Fruit fly (Drosophila melanogaster) whole organism, embryonic: ENCODE results near the gene CG5013.

ENCODE experiments used
- Ada2b ChIP-seq: fragments of 200-800 bp; sonication (Bioruptor generic); IDR thresholded peaks from 2 replicates; pipeline ENCODE4 v1.3.6; 2022; ENCODE audit warnings: missing biosample characterization, missing genetic modification characterization
- CG10209 ChIP-seq: fragments of 200-800 bp; sonication (Bioruptor generic); optimal IDR thresholded peaks from 3 replicates; lab custom pipeline; 2017; ENCODE audit warnings: missing biosample characterization, mild to moderate bottlenecking, missing genetic modification characterization, missing genetic modification reagents
- CG10431 ChIP-seq: fragments of 200-800 bp; sonication (Bioruptor generic); optimal IDR thresholded peaks from 3 replicates; lab custom pipeline; 2018; ENCODE audit warnings: missing biosample characterization, mild to moderate bottlenecking, missing genetic modification characterization
- CG12219 ChIP-seq: fragments of 200-800 bp; sonication (Bioruptor generic); optimal IDR thresholded peaks from 3 replicates; lab custom pipeline; 2018; ENCODE audit warnings: missing biosample characterization, mild to moderate bottlenecking, missing genetic modification characterization
- CG12942 ChIP-seq: fragments of 200-800 bp; sonication (Bioruptor generic); optimal IDR thresholded peaks from 3 replicates; lab custom pipeline; 2016; ENCODE audit warnings: missing biosample characterization, missing genetic modification characterization
- CG13296 ChIP-seq: fragments of 200-800 bp; sonication (Bioruptor generic); optimal IDR thresholded peaks from 3 replicates; lab custom pipeline; 2018; ENCODE audit warnings: missing biosample characterization, mild to moderate bottlenecking, missing genetic modification characterization
- CG13424 ChIP-seq: fragments of 200-800 bp; sonication (Bioruptor generic); optimal IDR thresholded peaks from 2 replicates; lab custom pipeline; 2019; ENCODE audit warnings: missing biosample characterization, mild to moderate bottlenecking, missing genetic modification characterization, moderate library complexity
- CG14710 ChIP-seq: fragments of 200-800 bp; sonication (Bioruptor generic); optimal IDR thresholded peaks from 3 replicates; lab custom pipeline; 2019; ENCODE audit warnings: missing biosample characterization, mild to moderate bottlenecking, missing genetic modification characterization, moderate library complexity
- CG15269 ChIP-seq: fragments of 200-800 bp; sonication (Bioruptor generic); optimal IDR thresholded peaks from 2 replicates; lab custom pipeline; 2018; ENCODE audit warnings: missing biosample characterization, mild to moderate bottlenecking, missing genetic modification characterization, moderate library complexity
- CG15479 ChIP-seq: fragments of 200-800 bp; sonication (Bioruptor generic); optimal IDR thresholded peaks from 3 replicates; lab custom pipeline; 2019; ENCODE audit warnings: missing biosample characterization, mild to moderate bottlenecking, missing genetic modification characterization, moderate library complexity
- CG17385 ChIP-seq: fragments of 200-800 bp; sonication (Bioruptor generic); optimal IDR thresholded peaks from 3 replicates; lab custom pipeline; 2018; ENCODE audit warnings: missing biosample characterization, mild to moderate bottlenecking, missing genetic modification characterization
- CG17612 ChIP-seq: fragments of 200-800 bp; sonication (Bioruptor generic); IDR thresholded peaks from 2 replicates; pipeline ENCODE4 v1.3.6; 2022; ENCODE audit warnings: missing biosample characterization, missing genetic modification characterization
- CG17912 ChIP-seq: fragments of 200-800 bp; sonication (Bioruptor generic); optimal IDR thresholded peaks from 2 replicates; lab custom pipeline; 2018; ENCODE audit warnings: missing biosample characterization, mild to moderate bottlenecking, missing genetic modification characterization
- CG32532 ChIP-seq: fragments of 200-800 bp; sonication (Bioruptor generic); IDR thresholded peaks from 2 replicates; pipeline ENCODE4 v1.3.6; 2022; ENCODE audit warnings: missing biosample characterization, missing genetic modification characterization
- CG34376 ChIP-seq: fragments of 200-800 bp; sonication (Bioruptor generic); optimal IDR thresholded peaks from 2 replicates; lab custom pipeline; 2018; ENCODE audit warnings: missing biosample characterization, mild to moderate bottlenecking, missing genetic modification characterization
- CG3995 ChIP-seq: fragments of 200-800 bp; sonication (Bioruptor generic); optimal IDR thresholded peaks from 3 replicates; lab custom pipeline; 2016; ENCODE audit warnings: missing biosample characterization, missing genetic modification characterization
- CG4360 ChIP-seq: fragments of 200-800 bp; sonication (Bioruptor generic); IDR thresholded peaks from 2 replicates; pipeline ENCODE4 v1.3.6; 2022; ENCODE audit warnings: missing biosample characterization, missing genetic modification characterization
- CG4617 ChIP-seq: fragments of 200-800 bp; sonication (Bioruptor generic); optimal IDR thresholded peaks from 3 replicates; lab custom pipeline; 2016; ENCODE audit warnings: missing biosample characterization, missing genetic modification characterization, borderline replicate concordance
- CG7357 ChIP-seq: fragments of 200-800 bp; sonication (Bioruptor generic); IDR thresholded peaks from 3 replicates; pipeline ENCODE4 v1.3.6; 2022; ENCODE audit warnings: missing biosample characterization, missing genetic modification characterization
- CG7786 ChIP-seq: fragments of 200-800 bp; sonication (Bioruptor generic); optimal IDR thresholded peaks from 2 replicates; lab custom pipeline; 2016; ENCODE audit warnings: missing biosample characterization, missing genetic modification characterization
- CG7839 ChIP-seq: fragments of 200-800 bp; sonication (Bioruptor generic); optimal IDR thresholded peaks from 3 replicates; lab custom pipeline; 2018; ENCODE audit warnings: missing biosample characterization, mild to moderate bottlenecking, missing genetic modification characterization, moderate library complexity
- CG8290 ChIP-seq, 3 experiments: fragments of 200-800 bp; sonication (Bioruptor generic); optimal IDR thresholded peaks; 2 replicates each; lab custom pipeline; 2016 to 2019; ENCODE audit warnings: missing biosample characterization in 3 of 3, missing genetic modification characterization in 3 of 3, mild to moderate bottlenecking in 2 of 3, moderate library complexity in 1 of 3
- Camta ChIP-seq: fragments of 200-800 bp; sonication (Bioruptor generic); optimal IDR thresholded peaks from 2 replicates; lab custom pipeline; 2016; ENCODE audit warnings: missing biosample characterization, missing genetic modification characterization
- Dad ChIP-seq: fragments of 200-800 bp; sonication (Bioruptor generic); optimal IDR thresholded peaks from 3 replicates; lab custom pipeline; 2016; ENCODE audit warnings: missing biosample characterization, missing genetic modification characterization
- E2f2 ChIP-seq: fragments of 200-800 bp; sonication (Bioruptor generic); IDR thresholded peaks from 2 replicates; pipeline ENCODE4 v1.3.6; 2022; ENCODE audit warnings: missing biosample characterization, missing genetic modification characterization
- HLHmδ ChIP-seq: fragments of 200-800 bp; sonication (Bioruptor generic); optimal IDR thresholded peaks from 2 replicates; lab custom pipeline; 2018; ENCODE audit warnings: missing biosample characterization, mild to moderate bottlenecking, missing genetic modification characterization, moderate library complexity
- Hey ChIP-seq: fragments of 200-800 bp; sonication (Bioruptor generic); optimal IDR thresholded peaks from 3 replicates; lab custom pipeline; 2018; ENCODE audit warnings: missing biosample characterization, mild to moderate bottlenecking, missing genetic modification characterization
- Hmr ChIP-seq: fragments of 200-800 bp; sonication (Bioruptor generic); optimal IDR thresholded peaks from 3 replicates; lab custom pipeline; 2017; ENCODE audit warnings: mild to moderate bottlenecking, missing biosample characterization, missing genetic modification reagents, missing genetic modification characterization
- Hr78 ChIP-seq, 2 experiments: fragments of 200-800 bp in 1 of 2; fragments of >200 bp in 1 of 2; sonication (Bioruptor generic) in 1 of 2; optimal IDR thresholded peaks; 2 replicates each; lab custom pipeline; 2017 to 2019; ENCODE audit warnings: missing biosample characterization in 2 of 2, missing genetic modification characterization in 2 of 2, mild to moderate bottlenecking in 1 of 2, moderate library complexity in 1 of 2
- Meics ChIP-seq: fragments of 200-800 bp; sonication (Bioruptor generic); optimal IDR thresholded peaks from 2 replicates; lab custom pipeline; 2017; ENCODE audit warnings: missing biosample characterization, mild to moderate bottlenecking, missing genetic modification characterization
- NfI ChIP-seq: fragments of 200-800 bp; sonication (Bioruptor generic); optimal IDR thresholded peaks from 3 replicates; lab custom pipeline; 2018; ENCODE audit warnings: missing biosample characterization, mild to moderate bottlenecking, missing genetic modification characterization, moderate library complexity
- Oli ChIP-seq: fragments of 200-800 bp; sonication (Bioruptor generic); optimal IDR thresholded peaks from 2 replicates; lab custom pipeline; 2018; ENCODE audit warnings: missing biosample characterization, mild to moderate bottlenecking, missing genetic modification characterization, moderate library complexity
- PHDP ChIP-seq: fragments of 200-800 bp; sonication (Bioruptor generic); optimal IDR thresholded peaks from 3 replicates; lab custom pipeline; 2018; ENCODE audit warnings: missing biosample characterization, mild to moderate bottlenecking, missing genetic modification characterization, moderate library complexity
- Sox100B ChIP-seq: fragments of 200-800 bp; sonication (Bioruptor generic); optimal IDR thresholded peaks from 3 replicates; lab custom pipeline; 2018; ENCODE audit warnings: missing biosample characterization, mild to moderate bottlenecking, missing genetic modification characterization
- ash1 ChIP-seq: fragments of 200-800 bp; sonication (Bioruptor generic); optimal IDR thresholded peaks from 2 replicates; lab custom pipeline; 2018; ENCODE audit warnings: missing biosample characterization, mild to moderate bottlenecking, missing genetic modification characterization
- bab2 ChIP-seq: fragments of 200-800 bp; sonication (Bioruptor generic); optimal IDR thresholded peaks from 2 replicates; lab custom pipeline; 2016; ENCODE audit warnings: missing biosample characterization, missing genetic modification characterization
- dm ChIP-seq: fragments of 200-800 bp; sonication (Bioruptor generic); optimal IDR thresholded peaks from 3 replicates; lab custom pipeline; 2016; ENCODE audit warnings: missing biosample characterization, missing genetic modification characterization
- en ChIP-seq: fragments of 200-800 bp; sonication (Bioruptor generic); optimal IDR thresholded peaks from 2 replicates; lab custom pipeline; 2016; ENCODE audit warnings: missing biosample characterization, missing genetic modification characterization
- gce ChIP-seq: fragments of 200-800 bp; sonication (Bioruptor generic); IDR thresholded peaks from 3 replicates; pipeline ENCODE4 v1.3.6; 2022; ENCODE audit warnings: missing biosample characterization, missing genetic modification characterization
- hkb ChIP-seq, 2 experiments: fragments of 200-800 bp in 1 of 2; fragments of >200 bp in 1 of 2; sonication (Bioruptor generic) in 1 of 2; IDR thresholded peaks in 1 of 2; optimal IDR thresholded peaks in 1 of 2; 2 replicates each; pipeline versions ENCODE4 v1.3.6 to Lab custom; 2017 to 2022; ENCODE audit warnings: missing biosample characterization in 1 of 2, missing genetic modification characterization in 1 of 2
- nerfin-1 ChIP-seq: fragments of 200-800 bp; sonication (Bioruptor generic); optimal IDR thresholded peaks from 3 replicates; lab custom pipeline; 2019; ENCODE audit warnings: missing biosample characterization, mild to moderate bottlenecking, missing genetic modification characterization, moderate library complexity
- peb ChIP-seq: fragments of 200-800 bp; sonication (Bioruptor generic); IDR thresholded peaks from 2 replicates; pipeline ENCODE4 v1.3.6; 2022; ENCODE audit warnings: missing biosample characterization, missing genetic modification characterization
- rib ChIP-seq: fragments of 200-800 bp; sonication (Bioruptor generic); IDR thresholded peaks from 2 replicates; pipeline ENCODE4 v1.3.6; 2022; ENCODE audit warnings: missing biosample characterization, missing genetic modification characterization
- scrt ChIP-seq: fragments of 200-800 bp; sonication (Bioruptor generic); optimal IDR thresholded peaks from 2 replicates; lab custom pipeline; 2018; ENCODE audit warnings: missing biosample characterization, mild to moderate bottlenecking, missing genetic modification characterization, moderate library complexity
- sens ChIP-seq: fragments of 200-800 bp; sonication (Bioruptor generic); peaks from one replicate; lab custom pipeline; 2016; ENCODE audit warnings: missing biosample characterization, missing genetic modification characterization
- sob ChIP-seq: fragments of 200-800 bp; sonication (Bioruptor generic); IDR thresholded peaks from 2 replicates; pipeline ENCODE4 v1.3.6; 2022; ENCODE audit warnings: missing biosample characterization, missing genetic modification characterization
- tll ChIP-seq, 2 experiments: fragments of 200-800 bp in 1 of 2; fragments of >200 bp in 1 of 2; sonication (Bioruptor generic) in 1 of 2; optimal IDR thresholded peaks; 2 replicates each; lab custom pipeline; 2017 to 2019; ENCODE audit warnings: missing biosample characterization in 2 of 2, missing genetic modification characterization in 2 of 2, mild to moderate bottlenecking in 1 of 2, moderate library complexity in 1 of 2
- tup ChIP-seq: fragments of 200-800 bp; sonication (Bioruptor generic); optimal IDR thresholded peaks from 2 replicates; lab custom pipeline; 2016; ENCODE audit warnings: missing biosample characterization, mild to moderate bottlenecking, missing genetic modification characterization, moderate library complexity

Gene CG5013

dm6 chr3R:16011698-16012332, 37.7 kb upstream of the CG5013 start (continued):
- TF ChIP-seq Hr78 (GFP tag; optimal IDR thresholded peaks at IDR 0.05; lab: Kevin White, UChicago) (peak in 1 of 2 experiments; percentile 67), CG7839 (tag; lab: Kevin White, UChicago) (peak; percentile 16), CG34376 (GFP tag; lab: Kevin White, UChicago) (peak; percentile 38), Hey (tag; lab: Kevin White, UChicago) (peak; percentile 63), Oli (no peak), Camta (GFP tag; lab: Kevin White, UChicago) (no peak), CG15479 (GFP tag; lab: Kevin White, UChicago) (peak; percentile 94), bab2 (no peak), tup (no peak), CG14710 (tag; lab: Kevin White, UChicago) (no peak), peb (no peak), en (GFP tag; lab: Kevin White, UChicago) (no peak), CG10431 (no peak), CG4617 (GFP tag; lab: Kevin White, UChicago) (no peak), CG13296 (peak; percentile 61), CG15269 (tag; lab: Kevin White, UChicago) (peak; percentile 13), Meics (peak; percentile 20), dm (GFP tag; lab: Kevin White, UChicago) (no peak), Hmr (peak; percentile 20), Ada2b (no peak), CG3995 (GFP tag; lab: Kevin White, UChicago) (no peak), E2f2 (GFP tag; lab: Robert Waterston, UW) (no peak), CG4360 (GFP tag; lab: Robert Waterston, UW) (no peak), CG17385 (GFP tag; lab: Kevin White, UChicago) (peak; percentile 7), tll (GFP tag; optimal IDR thresholded peaks at IDR 0.05; lab: Kevin White, UChicago) (no peak), CG12942 (GFP tag; lab: Kevin White, UChicago) (no peak), PHDP (peak; percentile 2), HLHmδ (GFP tag; lab: Kevin White, UChicago) (no peak), CG13424 (tag; lab: Kevin White, UChicago) (peak; percentile 15), gce (GFP tag; lab: Robert Waterston, UW) (no peak), CG7786 (GFP tag; lab: Kevin White, UChicago) (no peak), CG10209 (GFP tag; lab: Kevin White, UChicago) (no peak), CG32532 (GFP tag; lab: Robert Waterston, UW) (peak; percentile 13; the same call in 1 of the 2 replicates), CG17912 (peak; percentile 16), hkb (optimal IDR thresholded peaks at IDR 0.05; lab: Kevin White, UChicago) (no peak), hkb (GFP tag; IDR thresholded peaks at IDR 0.05; lab: Robert Waterston, UW) (no peak), nerfin-1 (tag; lab: Kevin White, UChicago) (peak; percentile 25), CG8290 (GFP tag; optimal IDR thresholded peaks at IDR 0.05; lab: Kevin White, UChicago) (no peak), CG8290 (tag; optimal IDR thresholded peaks at IDR 0.05; lab: Kevin White, UChicago) (peak in 1 of 2 experiments; percentile 45), CG7357 (GFP tag; lab: Robert Waterston, UW) (no peak), scrt (peak; percentile 11), sob (GFP tag; lab: Robert Waterston, UW) (no peak), Sox100B (GFP tag; lab: Kevin White, UChicago) (peak; percentile 30), NfI (GFP tag; lab: Kevin White, UChicago) (peak; percentile 11), CG12219 (GFP tag; lab: Kevin White, UChicago) (peak; percentile 23), Dad (GFP tag; lab: Kevin White, UChicago) (no peak), rib (GFP tag; lab: Robert Waterston, UW) (no peak), sens (GFP tag; lab: Kevin White, UChicago) (peak; percentile 41), CG17612 (no peak), ash1 (GFP tag; lab: Kevin White, UChicago) (peak; percentile 33)
